Worm (Caenorhabditis elegans): Measurements from ENCODE around the gene B0218.7.

ce11 chrIV:8211747-8212146, 45.9 kb upstream of the B0218.7 start, which contains the start of gene C07G1.7:
- no peak for TF ChIP-seq snpc-1.3 (tag; optimal IDR thresholded peaks at IDR 0.05; ENCODE audit: insufficient read depth)
- no peak for TF ChIP-seq pha-4 (tag; optimal IDR thresholded peaks at IDR 0.05)

All from whole organism, young adult.